Worm (Caenorhabditis elegans) whole organism, L3 larva: Measurements from ENCODE around the gene F44B9.9.

Experiments
- R02D3.7 ChIP-seq: fragments of 150-350 bp; optimal IDR thresholded peaks from 2 replicates; lab custom pipeline; 2014; ENCODE audit warnings: missing biosample characterization, missing genetic modification characterization
- ZK546.5 ChIP-seq: sonication (generic microtip); optimal IDR thresholded peaks from 2 replicates; lab custom pipeline; 2017; ENCODE audit warnings: missing biosample characterization, missing genetic modification characterization
- aly-2 ChIP-seq: fragments of 150-350 bp; optimal IDR thresholded peaks from 2 replicates; lab custom pipeline; 2014; ENCODE audit warnings: missing biosample characterization, missing genetic modification characterization
- ama-1 ChIP-seq: fragments of 150-350 bp; optimal IDR thresholded peaks from 2 replicates; lab custom pipeline; 2018
- ceh-16 ChIP-seq: sonication (generic microtip); optimal IDR thresholded peaks from 2 replicates; lab custom pipeline; 2017; ENCODE audit warnings: missing biosample characterization, missing genetic modification characterization
- ceh-28 ChIP-seq: fragments of 150-350 bp; optimal IDR thresholded peaks from 2 replicates; lab custom pipeline; 2014; ENCODE audit warnings: missing biosample characterization, missing genetic modification reagents, missing genetic modification characterization
- ceh-82 ChIP-seq: fragments of 150-350 bp; optimal IDR thresholded peaks from 2 replicates; lab custom pipeline; 2014; ENCODE audit warnings: missing biosample characterization, missing genetic modification characterization
- ceh-9 ChIP-seq: sonication (generic microtip); optimal IDR thresholded peaks from 2 replicates; lab custom pipeline; 2018; ENCODE audit warnings: missing biosample characterization, missing genetic modification characterization
- daf-12 ChIP-seq: fragments of 150-350 bp; optimal IDR thresholded peaks from 2 replicates; lab custom pipeline; 2014; ENCODE audit warnings: missing biosample characterization, missing genetic modification reagents, missing genetic modification characterization
- egl-27 ChIP-seq: sonication (generic microtip); optimal IDR thresholded peaks from 4 replicates; lab custom pipeline; 2017; ENCODE audit warnings: missing biosample characterization, missing genetic modification reagents, missing genetic modification characterization
- egl-5 ChIP-seq: fragments of 150-350 bp; optimal IDR thresholded peaks from 2 replicates; lab custom pipeline; 2017; ENCODE audit warnings: missing biosample characterization, missing genetic modification reagents, missing genetic modification characterization, inconsistent platforms
- elt-1 ChIP-seq: fragments of 150-350 bp; optimal IDR thresholded peaks from 2 replicates; lab custom pipeline; 2014; ENCODE audit warnings: missing biosample characterization, missing genetic modification characterization
- elt-2 ChIP-seq: sonication (generic microtip); optimal IDR thresholded peaks from 2 replicates; lab custom pipeline; 2016; ENCODE audit warnings: missing genetic modification reagents, mild to moderate bottlenecking, missing genetic modification characterization, missing compliant biosample characterization
- eor-1 ChIP-seq, 2 experiments: fragments of 150-350 bp; optimal IDR thresholded peaks; 2 replicates each; lab custom pipeline; 2014 to 2018; ENCODE audit warnings: missing biosample characterization in 2 of 2, missing genetic modification characterization in 2 of 2
- fkh-10 ChIP-seq: sonication (generic microtip); optimal IDR thresholded peaks from 2 replicates; lab custom pipeline; 2017; ENCODE audit warnings: missing biosample characterization, missing genetic modification reagents, missing genetic modification characterization
- fkh-2 ChIP-seq: fragments of 150-350 bp; optimal IDR thresholded peaks from 2 replicates; lab custom pipeline; 2014; ENCODE audit warnings: missing biosample characterization, missing genetic modification reagents, missing genetic modification characterization
- fos-1 ChIP-seq: fragments of 150-350 bp; optimal IDR thresholded peaks from 2 replicates; lab custom pipeline; 2014; ENCODE audit warnings: missing biosample characterization, missing genetic modification characterization
- hmg-11 ChIP-seq: sonication (generic microtip); optimal IDR thresholded peaks from 2 replicates; lab custom pipeline; 2016; ENCODE audit warnings: missing genetic modification characterization, missing compliant biosample characterization
- jun-1 ChIP-seq: fragments of 150-350 bp; optimal IDR thresholded peaks from 2 replicates; lab custom pipeline; 2014; ENCODE audit warnings: missing biosample characterization, missing genetic modification reagents, missing genetic modification characterization
- lin-15B ChIP-seq: fragments of 150-350 bp; optimal IDR thresholded peaks from 2 replicates; lab custom pipeline; 2014; ENCODE audit warnings: missing biosample characterization, missing genetic modification characterization
- lin-39 ChIP-seq: fragments of 150-350 bp; optimal IDR thresholded peaks from 2 replicates; lab custom pipeline; 2018; ENCODE audit warnings: missing biosample characterization, missing genetic modification reagents, missing genetic modification characterization
- lsy-12 ChIP-seq: sonication (generic microtip); optimal IDR thresholded peaks from 2 replicates; lab custom pipeline; 2016; ENCODE audit warnings: mild to moderate bottlenecking, missing genetic modification characterization, missing compliant biosample characterization
- mml-1 ChIP-seq: fragments of 150-350 bp; sonication (generic microtip); optimal IDR thresholded peaks from 3 replicates; lab custom pipeline; 2014; ENCODE audit warnings: missing biosample characterization, missing genetic modification characterization
- nfya-1 ChIP-seq: sonication (generic microtip); optimal IDR thresholded peaks from 2 replicates; lab custom pipeline; 2017; ENCODE audit warnings: missing genetic modification characterization, mild to moderate bottlenecking, missing compliant biosample characterization, antibody characterized with exemption, moderate library complexity; ENCODE audit not compliant: insufficient read depth
- nhr-11 ChIP-seq: fragments of 150-350 bp; optimal IDR thresholded peaks from 2 replicates; lab custom pipeline; 2014; ENCODE audit warnings: missing biosample characterization, missing genetic modification characterization
- nhr-23 ChIP-seq: fragments of 150-350 bp; optimal IDR thresholded peaks from 2 replicates; lab custom pipeline; 2014; ENCODE audit warnings: missing biosample characterization, missing genetic modification reagents, missing genetic modification characterization
- nhr-237 ChIP-seq: fragments of 150-350 bp; optimal IDR thresholded peaks from 2 replicates; lab custom pipeline; 2014; ENCODE audit warnings: missing biosample characterization, missing genetic modification characterization
- nhr-25 ChIP-seq: sonication (generic microtip); optimal IDR thresholded peaks from 2 replicates; lab custom pipeline; 2017; ENCODE audit warnings: missing biosample characterization, missing genetic modification characterization
- nhr-28 ChIP-seq: fragments of 150-350 bp; optimal IDR thresholded peaks from 2 replicates; lab custom pipeline; 2014; ENCODE audit warnings: missing biosample characterization, missing genetic modification characterization
- nhr-43 ChIP-seq: sonication (generic microtip); optimal IDR thresholded peaks from 2 replicates; lab custom pipeline; 2016; ENCODE audit warnings: mild to moderate bottlenecking, missing genetic modification characterization, missing compliant biosample characterization; ENCODE audit not compliant: poor library complexity, severe bottlenecking
- nhr-67 ChIP-seq: fragments of 150-350 bp; optimal IDR thresholded peaks from 2 replicates; lab custom pipeline; 2014; ENCODE audit warnings: missing biosample characterization, missing genetic modification characterization
- nhr-76 ChIP-seq: fragments of 150-350 bp; sonication (generic microtip); optimal IDR thresholded peaks from 5 replicates; lab custom pipeline; 2014; ENCODE audit warnings: missing biosample characterization, missing genetic modification characterization
- pha-4 ChIP-seq: fragments of 150-350 bp; optimal IDR thresholded peaks from 2 replicates; lab custom pipeline; 2014; ENCODE audit warnings: missing biosample characterization, missing genetic modification reagents, missing genetic modification characterization
- pqm-1 ChIP-seq: fragments of 150-350 bp; optimal IDR thresholded peaks from 2 replicates; lab custom pipeline; 2017; ENCODE audit warnings: missing biosample characterization, missing genetic modification characterization, inconsistent platforms
- sea-2 ChIP-seq: fragments of 150-350 bp; sonication (generic microtip); optimal IDR thresholded peaks from 4 replicates; lab custom pipeline; 2014; ENCODE audit warnings: missing biosample characterization, missing genetic modification reagents, missing genetic modification characterization
- skn-1 ChIP-seq: fragments of 150-350 bp; optimal IDR thresholded peaks from 2 replicates; lab custom pipeline; 2014; ENCODE audit warnings: missing biosample characterization, missing genetic modification characterization
- snpc-4 ChIP-seq: fragments of 150-350 bp; optimal IDR thresholded peaks from 2 replicates; lab custom pipeline; 2014; ENCODE audit warnings: missing biosample characterization, missing genetic modification characterization
- tbx-2 ChIP-seq: sonication (generic microtip); optimal IDR thresholded peaks from 2 replicates; lab custom pipeline; 2016; ENCODE audit warnings: mild to moderate bottlenecking, missing genetic modification characterization, missing compliant biosample characterization
- unc-62 ChIP-seq: fragments of 150-350 bp; sonication (generic microtip); optimal IDR thresholded peaks from 4 replicates; lab custom pipeline; 2014; ENCODE audit warnings: missing biosample characterization, missing genetic modification reagents, missing genetic modification characterization
- zag-1 ChIP-seq: fragments of 150-350 bp; optimal IDR thresholded peaks from 2 replicates; lab custom pipeline; 2014; ENCODE audit warnings: missing biosample characterization, missing genetic modification characterization
- ztf-11 ChIP-seq: fragments of 150-350 bp; optimal IDR thresholded peaks from 2 replicates; lab custom pipeline; 2014; ENCODE audit warnings: missing biosample characterization, missing genetic modification characterization
- ztf-4 ChIP-seq: fragments of 150-350 bp; optimal IDR thresholded peaks from 2 replicates; lab custom pipeline; 2014; ENCODE audit warnings: missing biosample characterization, missing genetic modification characterization

Gene F44B9.9

ce11 chrIII:8029487-8029886 is 1.4 kb downstream of the F44B9.9 start, which contains the start of gene F44B9.8:
Gene F44B9.8, minus strand, starts transcription at chrIII:8029649.
- TF ChIP-seq jun-1 (no peak), mml-1 (tag; lab: Kevin White, UChicago) (no peak), R02D3.7 (tag; lab: Kevin White, UChicago) (peak; percentile 17), nhr-11 (tag; lab: Kevin White, UChicago) (no peak), egl-27 (no peak), nfya-1 (tag; lab: Kevin White, UChicago) (peak; percentile 79), nhr-25 (tag; lab: Kevin White, UChicago) (peak; percentile 73), snpc-4 (tag; lab: Kevin White, UChicago) (peak; percentile 55), ama-1 (peak; percentile 22), elt-2 (tag; lab: Kevin White, UChicago) (peak; percentile 23), hmg-11 (tag; lab: Kevin White, UChicago) (peak; percentile 32), lsy-12 (tag; lab: Kevin White, UChicago) (peak; percentile 21), lin-15B (peak; percentile 87), nhr-23 (peak; percentile 82), aly-2 (tag; lab: Kevin White, UChicago) (no peak), pha-4 (tag; lab: Kevin White, UChicago) (peak; percentile 92), nhr-43 (tag; lab: Kevin White, UChicago) (peak; percentile 62), lin-39 (tag; lab: Kevin White, UChicago) (peak; percentile 37)
- TF ChIP-seq, all 47 proteins: peak for 13

ce11 chrIII:8027942-8028341 is 2.9 kb downstream of the F44B9.9 start, which contains the start of gene mdt-30:
Gene mdt-30, minus strand, starts transcription at chrIII:8028042.
- TF ChIP-seq fkh-2 (tag; lab: Kevin White, UChicago) (no peak), nhr-237 (tag; lab: Kevin White, UChicago) (no peak), ceh-28 (tag; lab: Kevin White, UChicago) (no peak), ceh-82 (tag; lab: Kevin White, UChicago) (no peak), aly-2 (tag; lab: Kevin White, UChicago) (no peak), unc-62 (no peak), ama-1 (no peak), nhr-76 (no peak), ZK546.5 (no peak), tbx-2 (tag; lab: Kevin White, UChicago) (no peak), lsy-12 (tag; lab: Kevin White, UChicago) (no peak), hmg-11 (tag; lab: Kevin White, UChicago) (no peak)

ce11 chrIII:8022077-8022476 is 8.8 kb downstream of the F44B9.9 start, which contains the start of gene F44B9.2:
Gene F44B9.2, plus strand, starts transcription at chrIII:8022463.
- no peak for TF ChIP-seq aly-2 (tag; lab: Kevin White, UChicago)
- TF ChIP-seq tbx-2 (tag; lab: Kevin White, UChicago), result no peak
- no peak for TF ChIP-seq pqm-1 (tag; lab: Kevin White, UChicago)
- no peak for TF ChIP-seq eor-1 (tag; optimal IDR thresholded peaks at IDR 0.05; lab: Kevin White, UChicago)
- no peak for TF ChIP-seq ceh-9 (tag; lab: Kevin White, UChicago)
- TF ChIP-seq egl-27, result no peak
- no peak for TF ChIP-seq ztf-11 (tag; lab: Kevin White, UChicago)
- no peak for TF ChIP-seq R02D3.7 (tag; lab: Kevin White, UChicago)
- TF ChIP-seq nfya-1 (tag; lab: Kevin White, UChicago), result no peak
- no peak for TF ChIP-seq nhr-28
- TF ChIP-seq ZK546.5, result no peak
- no peak for TF ChIP-seq ceh-28 (tag; lab: Kevin White, UChicago)
- TF ChIP-seq skn-1, result no peak
- TF ChIP-seq pha-4 (tag; lab: Kevin White, UChicago), result no peak
- no peak for TF ChIP-seq snpc-4 (tag; lab: Kevin White, UChicago)
- TF ChIP-seq hmg-11 (tag; lab: Kevin White, UChicago), result no peak
- no peak for TF ChIP-seq lin-39 (tag; lab: Kevin White, UChicago)

- TF ChIP-seq ztf-4 (tag; lab: Kevin White, UChicago) (no peak), nhr-23 (peak; percentile 89), ceh-9 (tag; lab: Kevin White, UChicago) (no peak), daf-12 (tag; lab: Kevin White, UChicago) (no peak), ceh-28 (tag; lab: Kevin White, UChicago) (peak; percentile 92), snpc-4 (tag; lab: Kevin White, UChicago) (peak; percentile 64), skn-1 (peak; percentile 34), fkh-2 (tag; lab: Kevin White, UChicago) (no peak), egl-27 (no peak), fos-1 (tag; lab: Kevin White, UChicago) (no peak), tbx-2 (tag; lab: Kevin White, UChicago) (peak; percentile 52), zag-1 (no peak), nhr-67 (tag; lab: Kevin White, UChicago) (no peak), nhr-11 (tag; lab: Kevin White, UChicago) (no peak), unc-62 (no peak), lin-15B (peak; percentile 85), aly-2 (tag; lab: Kevin White, UChicago) (no peak), elt-1 (tag; lab: Kevin White, UChicago) (no peak), fkh-10 (GFP tag; lab: Kevin White, UChicago) (no peak), egl-5 (tag; lab: Kevin White, UChicago) (no peak), nhr-76 (no peak), nhr-43 (tag; lab: Kevin White, UChicago) (peak; percentile 58), nfya-1 (tag; lab: Kevin White, UChicago) (peak; percentile 86), eor-1 (tag; optimal IDR thresholded peaks at IDR 0.05; lab: Kevin White, UChicago) (no peak), nhr-237 (tag; lab: Kevin White, UChicago) (no peak), lsy-12 (tag; lab: Kevin White, UChicago) (peak; percentile 64), ceh-16 (tag; lab: Kevin White, UChicago) (no peak), nhr-25 (tag; lab: Kevin White, UChicago) (peak; percentile 90), sea-2 (peak; percentile 74), mml-1 (tag; lab: Kevin White, UChicago) (no peak)
Measured at ce11 chrIII:8020823-8021332, 10.0 kb downstream of the F44B9.9 start, which contains the start of gene lin-36. Gene lin-36, minus strand, starts transcription at chrIII:8020873.
